Fruit fly (Drosophila melanogaster) whole organism, embryonic: ENCODE results near the gene CG7294.
A peak's percentile ranks its signal among the peaks of the same experiment; 100 is the strongest.

Source experiments
- Atf3 ChIP-seq: fragments of 200-800 bp; sonication (Bioruptor generic); optimal IDR thresholded peaks from 3 replicates; lab custom pipeline; 2016; ENCODE audit warnings: missing biosample characterization, missing genetic modification characterization
- B-H1 ChIP-seq: fragments of 200-800 bp; sonication (Bioruptor generic); IDR thresholded peaks from 3 replicates; pipeline ENCODE4 v1.3.6; 2022; ENCODE audit warnings: missing biosample characterization, missing genetic modification characterization
- BtbVII ChIP-seq: fragments of 200-800 bp; sonication (Bioruptor generic); optimal IDR thresholded peaks from 3 replicates; lab custom pipeline; 2017; ENCODE audit warnings: missing biosample characterization, mild to moderate bottlenecking, missing genetic modification characterization
- CG1024 ChIP-seq: fragments of 200-800 bp; sonication (Bioruptor generic); IDR thresholded peaks from 2 replicates; pipeline ENCODE4 v1.3.6; 2022; ENCODE audit warnings: missing biosample characterization, missing genetic modification characterization
- CG10979 ChIP-seq: fragments of 200-800 bp; sonication (Bioruptor generic); optimal IDR thresholded peaks from 2 replicates; lab custom pipeline; 2018; ENCODE audit warnings: missing biosample characterization, mild to moderate bottlenecking, missing genetic modification characterization, moderate library complexity
- CG12236 ChIP-seq: fragments of 200-800 bp; sonication (Bioruptor generic); optimal IDR thresholded peaks from 2 replicates; lab custom pipeline; 2016; ENCODE audit warnings: missing biosample characterization, missing genetic modification characterization
- CG12299 ChIP-seq: fragments of 200-800 bp; sonication (Bioruptor generic); optimal IDR thresholded peaks from 2 replicates; lab custom pipeline; 2018; ENCODE audit warnings: missing biosample characterization, mild to moderate bottlenecking, missing genetic modification characterization
- CG13894 ChIP-seq: fragments of 200-800 bp; sonication (Bioruptor generic); optimal IDR thresholded peaks from 3 replicates; lab custom pipeline; 2018; ENCODE audit warnings: missing biosample characterization, mild to moderate bottlenecking, missing genetic modification characterization, moderate library complexity
- CG14860 ChIP-seq: fragments of 200-800 bp; sonication (Bioruptor generic); IDR thresholded peaks from 3 replicates; pipeline ENCODE4 v1.3.6; 2022; ENCODE audit warnings: missing biosample characterization, missing genetic modification characterization; ENCODE audit not compliant: partially characterized antibody
- CG15269 ChIP-seq: fragments of 200-800 bp; sonication (Bioruptor generic); optimal IDR thresholded peaks from 2 replicates; lab custom pipeline; 2018; ENCODE audit warnings: missing biosample characterization, mild to moderate bottlenecking, missing genetic modification characterization, moderate library complexity
- CG17829 ChIP-seq: fragments of 200-800 bp; optimal IDR thresholded peaks from 2 replicates; lab custom pipeline; 2019; ENCODE audit warnings: missing biosample characterization, mild to moderate bottlenecking, missing genetic modification characterization, moderate library complexity
- CG2129 ChIP-seq: fragments of 200-800 bp; sonication (Bioruptor generic); IDR thresholded peaks from 2 replicates; pipeline ENCODE4 v1.3.6; 2022; ENCODE audit warnings: missing biosample characterization, missing genetic modification characterization; ENCODE audit not compliant: partially characterized antibody
- CG32772 ChIP-seq: fragments of 200-800 bp; sonication (Bioruptor generic); IDR thresholded peaks from 2 replicates; pipeline ENCODE4 v1.3.6; 2022; ENCODE audit warnings: missing biosample characterization, missing genetic modification characterization
- CG34422 ChIP-seq: fragments of 200-800 bp; sonication (Bioruptor generic); IDR thresholded peaks from 3 replicates; pipeline ENCODE4 v1.3.6; 2022; ENCODE audit warnings: missing biosample characterization, missing genetic modification characterization
- CG3726 ChIP-seq: fragments of 200-800 bp; sonication (Bioruptor generic); IDR thresholded peaks from 3 replicates; pipeline ENCODE4, ENCODE4 v1.3.6; 2022; ENCODE audit warnings: missing biosample characterization, missing genetic modification characterization
- CG7745 ChIP-seq: fragments of 200-800 bp; sonication (Bioruptor generic); optimal IDR thresholded peaks from 2 replicates; lab custom pipeline; 2018; ENCODE audit warnings: missing biosample characterization, mild to moderate bottlenecking, missing genetic modification characterization, moderate library complexity
- CG7963 ChIP-seq: fragments of 200-800 bp; sonication (Bioruptor generic); IDR thresholded peaks from 3 replicates; pipeline ENCODE4 v1.3.6; 2022; ENCODE audit warnings: missing biosample characterization, missing genetic modification characterization; ENCODE audit not compliant: partially characterized antibody
- CG8089 ChIP-seq: fragments of 200-800 bp; sonication (Bioruptor generic); optimal IDR thresholded peaks from 3 replicates; lab custom pipeline; 2016; ENCODE audit warnings: missing biosample characterization, missing genetic modification characterization
- Fer3 ChIP-seq: fragments of 200-800 bp; sonication (Bioruptor generic); optimal IDR thresholded peaks from 2 replicates; lab custom pipeline; 2018; ENCODE audit warnings: missing biosample characterization, mild to moderate bottlenecking, missing genetic modification characterization, moderate library complexity
- Lhr ChIP-seq: fragments of 200-800 bp; sonication (Bioruptor generic); optimal IDR thresholded peaks from 3 replicates; lab custom pipeline; 2017; ENCODE audit warnings: mild to moderate bottlenecking, missing biosample characterization, missing genetic modification reagents, missing genetic modification characterization
- Nf-YC ChIP-seq: fragments of 200-800 bp; optimal IDR thresholded peaks from 3 replicates; lab custom pipeline; 2019; ENCODE audit warnings: missing biosample characterization, mild to moderate bottlenecking, missing genetic modification characterization, moderate library complexity
- NfI ChIP-seq: fragments of 200-800 bp; sonication (Bioruptor generic); optimal IDR thresholded peaks from 3 replicates; lab custom pipeline; 2018; ENCODE audit warnings: missing biosample characterization, mild to moderate bottlenecking, missing genetic modification characterization, moderate library complexity
- Oli ChIP-seq: fragments of 200-800 bp; sonication (Bioruptor generic); optimal IDR thresholded peaks from 2 replicates; lab custom pipeline; 2018; ENCODE audit warnings: missing biosample characterization, mild to moderate bottlenecking, missing genetic modification characterization, moderate library complexity
- Ptx1 ChIP-seq: fragments of 200-800 bp; sonication (Bioruptor generic); IDR thresholded peaks from 2 replicates; pipeline ENCODE4 v1.3.6; 2022; ENCODE audit warnings: missing biosample characterization, missing genetic modification characterization
- Ssrp ChIP-seq: fragments of 200-800 bp; sonication (Bioruptor generic); optimal IDR thresholded peaks from 2 replicates; lab custom pipeline; 2018; ENCODE audit warnings: missing biosample characterization, mild to moderate bottlenecking, missing genetic modification characterization, moderate library complexity
- ash1 ChIP-seq: fragments of 200-800 bp; sonication (Bioruptor generic); optimal IDR thresholded peaks from 2 replicates; lab custom pipeline; 2018; ENCODE audit warnings: missing biosample characterization, mild to moderate bottlenecking, missing genetic modification characterization
- crc ChIP-seq: fragments of 200-800 bp; sonication (Bioruptor generic); optimal IDR thresholded peaks from 2 replicates; lab custom pipeline; 2016; ENCODE audit warnings: missing biosample characterization, missing genetic modification characterization
- danr ChIP-seq: fragments of 200-800 bp; sonication (Bioruptor generic); IDR thresholded peaks from 2 replicates; pipeline ENCODE4 v1.3.6; 2022; ENCODE audit warnings: missing biosample characterization, missing genetic modification characterization
- gce ChIP-seq: fragments of 200-800 bp; sonication (Bioruptor generic); IDR thresholded peaks from 3 replicates; pipeline ENCODE4 v1.3.6; 2022; ENCODE audit warnings: missing biosample characterization, missing genetic modification characterization
- grn ChIP-seq: fragments of 200-800 bp; sonication (Bioruptor generic); optimal IDR thresholded peaks from 3 replicates; lab custom pipeline; 2017; ENCODE audit warnings: missing biosample characterization, missing genetic modification characterization
- gsb ChIP-seq: fragments of 200-800 bp; sonication (Bioruptor generic); IDR thresholded peaks from 2 replicates; pipeline ENCODE4 v1.3.6; 2022; ENCODE audit warnings: missing biosample characterization, missing genetic modification characterization
- gt ChIP-seq: fragments of 200-800 bp; sonication (Bioruptor generic); IDR thresholded peaks from 2 replicates; pipeline ENCODE4 v1.3.6; 2022; ENCODE audit warnings: missing biosample characterization, missing genetic modification characterization
- ham ChIP-seq: fragments of 200-800 bp; sonication (Bioruptor generic); IDR thresholded peaks from 2 replicates; pipeline ENCODE4 v1.3.6; 2022; ENCODE audit warnings: missing biosample characterization, missing genetic modification characterization
- hb ChIP-seq: fragments of 200-800 bp; sonication (Bioruptor generic); IDR thresholded peaks from 3 replicates; pipeline ENCODE4 v1.3.6; 2022; ENCODE audit warnings: missing biosample characterization, missing genetic modification characterization; ENCODE audit not compliant: partially characterized antibody
- kay ChIP-seq: fragments of 200-800 bp; sonication (Bioruptor generic); optimal IDR thresholded peaks from 2 replicates; lab custom pipeline; 2016; ENCODE audit warnings: missing biosample characterization, missing genetic modification characterization
- luna ChIP-seq: fragments of 200-800 bp; sonication (Bioruptor generic); optimal IDR thresholded peaks from 2 replicates; lab custom pipeline; 2016; ENCODE audit warnings: missing biosample characterization, missing genetic modification characterization
- nerfin-1 ChIP-seq: fragments of 200-800 bp; sonication (Bioruptor generic); optimal IDR thresholded peaks from 3 replicates; lab custom pipeline; 2019; ENCODE audit warnings: missing biosample characterization, mild to moderate bottlenecking, missing genetic modification characterization, moderate library complexity
- nmo ChIP-seq: fragments of 200-800 bp; sonication (Bioruptor generic); optimal IDR thresholded peaks from 2 replicates; lab custom pipeline; 2018; ENCODE audit warnings: missing biosample characterization, mild to moderate bottlenecking, missing genetic modification characterization, moderate library complexity
- nom ChIP-seq: fragments of 200-800 bp; sonication (Bioruptor generic); optimal IDR thresholded peaks from 2 replicates; lab custom pipeline; 2017; ENCODE audit warnings: missing biosample characterization, missing genetic modification characterization, mild to moderate bottlenecking, moderate library complexity, missing genetic modification reagents
- ro ChIP-seq: fragments of 200-800 bp; sonication (Bioruptor generic); IDR thresholded peaks from 2 replicates; pipeline ENCODE4 v1.3.6; 2022; ENCODE audit warnings: missing biosample characterization, missing genetic modification characterization
- row ChIP-seq: fragments of 200-800 bp; sonication (Bioruptor generic); IDR thresholded peaks from 3 replicates; pipeline ENCODE4 v1.3.6; 2022; ENCODE audit warnings: missing biosample characterization, missing genetic modification characterization
- scrt ChIP-seq: fragments of 200-800 bp; sonication (Bioruptor generic); optimal IDR thresholded peaks from 2 replicates; lab custom pipeline; 2018; ENCODE audit warnings: missing biosample characterization, mild to moderate bottlenecking, missing genetic modification characterization, moderate library complexity
- sd ChIP-seq: fragments of 200-800 bp; sonication (Bioruptor generic); optimal IDR thresholded peaks from 3 replicates; lab custom pipeline; 2018; ENCODE audit warnings: missing biosample characterization, mild to moderate bottlenecking, missing genetic modification characterization, moderate library complexity
- sens-2 ChIP-seq: fragments of 200-800 bp; sonication (Bioruptor generic); IDR thresholded peaks from 2 replicates; pipeline ENCODE4 v1.3.6; 2022; ENCODE audit warnings: missing biosample characterization, missing genetic modification characterization
- seq ChIP-seq: fragments of 200-800 bp; sonication (Bioruptor generic); IDR thresholded peaks from 2 replicates; pipeline ENCODE4 v1.3.6; 2022; ENCODE audit warnings: missing biosample characterization, missing genetic modification characterization
- slou ChIP-seq: fragments of 200-800 bp; sonication (Bioruptor generic); optimal IDR thresholded peaks from 3 replicates; lab custom pipeline; 2016; ENCODE audit warnings: missing biosample characterization, missing genetic modification characterization
- ssp ChIP-seq: fragments of 200-800 bp; sonication (Bioruptor generic); IDR thresholded peaks from 2 replicates; pipeline ENCODE4 v1.3.6; 2022; ENCODE audit warnings: missing biosample characterization, missing genetic modification characterization
- stc ChIP-seq: fragments of 200-800 bp; sonication (Bioruptor generic); IDR thresholded peaks from 2 replicates; pipeline ENCODE4 v1.3.6; 2022; ENCODE audit warnings: missing biosample characterization, missing genetic modification characterization
- tll ChIP-seq, 2 experiments: fragments of 200-800 bp in 1 of 2; fragments of >200 bp in 1 of 2; sonication (Bioruptor generic) in 1 of 2; optimal IDR thresholded peaks; 2 replicates each; lab custom pipeline; 2017 to 2019; ENCODE audit warnings: missing biosample characterization in 2 of 2, missing genetic modification characterization in 2 of 2, mild to moderate bottlenecking in 1 of 2, moderate library complexity in 1 of 2
- usp ChIP-seq: fragments of >200 bp; optimal IDR thresholded peaks from 2 replicates; lab custom pipeline; 2017; ENCODE audit warnings: missing biosample characterization, missing genetic modification characterization
- zen2 ChIP-seq: fragments of 200-800 bp; sonication (Bioruptor generic); IDR thresholded peaks from 3 replicates; pipeline ENCODE4 v1.3.6; 2022; ENCODE audit warnings: missing biosample characterization, missing genetic modification characterization; ENCODE audit not compliant: partially characterized antibody

Gene CG7294

DNA sequence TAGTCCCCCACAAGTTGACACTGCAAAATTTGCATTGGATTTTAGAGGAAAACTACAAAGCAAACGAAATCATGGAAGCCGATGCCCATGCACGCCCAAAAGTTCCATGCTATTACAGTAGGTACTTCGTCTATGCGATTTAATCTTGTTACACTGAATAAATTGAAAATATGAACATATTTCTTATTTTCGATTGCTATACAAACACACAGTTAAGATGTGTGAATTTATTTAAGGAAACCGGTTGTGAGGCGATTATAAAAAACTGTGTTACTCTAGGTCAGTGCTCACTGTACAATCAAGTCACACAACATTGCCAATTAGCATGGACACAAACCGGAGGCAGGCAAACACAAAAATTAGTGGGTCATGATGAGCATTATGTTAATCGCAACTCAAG is 23.5 kb downstream of the CG7294 start (continued):
- TF ChIP-seq CG14860 (GFP tag; lab: Robert Waterston, UW) (no peak), CG3726 (GFP tag; lab: Robert Waterston, UW) (peak; percentile 73; the same call in 2 of the 3 replicates), CG7745 (no peak), CG8089 (GFP tag; lab: Kevin White, UChicago) (peak; percentile 67), nom (GFP tag; lab: Kevin White, UChicago) (peak; percentile 23), CG34422 (peak; percentile 87), nerfin-1 (tag; lab: Kevin White, UChicago) (no peak), CG15269 (tag; lab: Kevin White, UChicago) (peak; percentile 88), NfI (GFP tag; lab: Kevin White, UChicago) (peak; percentile 77), Fer3 (tag; lab: Kevin White, UChicago) (peak; percentile 77), Ssrp (tag; lab: Kevin White, UChicago) (peak; percentile 61), Ptx1 (GFP tag; lab: Robert Waterston, UW) (peak; percentile 93), Nf-YC (tag; lab: Kevin White, UChicago) (peak; percentile 47), CG2129 (GFP tag; lab: Robert Waterston, UW) (no peak), CG12236 (GFP tag; lab: Kevin White, UChicago) (peak; percentile 57), gce (GFP tag; lab: Robert Waterston, UW) (peak; percentile 77; the same call in 2 of the 3 replicates), grn (GFP tag; lab: Kevin White, UChicago) (no peak), stc (GFP tag; lab: Robert Waterston, UW) (peak; percentile 84), BtbVII (peak; percentile 19), danr (GFP tag; lab: Robert Waterston, UW) (peak; percentile 73), ash1 (GFP tag; lab: Kevin White, UChicago) (no peak), sd (peak; percentile 55), CG7963 (GFP tag; lab: Robert Waterston, UW) (no peak), tll (GFP tag; optimal IDR thresholded peaks at IDR 0.05; lab: Kevin White, UChicago) (no peak), crc (peak; percentile 71), gt (no peak), usp (GFP tag; lab: Kevin White, UChicago) (no peak), kay (GFP tag; lab: Kevin White, UChicago) (peak; percentile 9), CG10979 (tag; lab: Kevin White, UChicago) (no peak), Atf3 (GFP tag; lab: Kevin White, UChicago) (peak; percentile 67), scrt (GFP tag; lab: Kevin White, UChicago) (peak; percentile 51), CG32772 (peak; percentile 82), hb (no peak), seq (peak; percentile 87), CG13894 (no peak), ham (GFP tag; lab: Robert Waterston, UW) (0 out of 2 replicates have a peak, but pooled peaks have one; percentile 17), ro (peak; percentile 75), row (GFP tag; lab: Robert Waterston, UW) (peak; percentile 90), CG1024 (GFP tag; lab: Robert Waterston, UW) (peak; percentile 80), gsb (peak; percentile 79), CG17829 (tag; lab: Kevin White, UChicago) (no peak), B-H1 (GFP tag; lab: Robert Waterston, UW) (peak; percentile 61), zen2 (no peak), nmo (peak; percentile 67), Lhr (GFP tag; lab: Kevin White, UChicago) (no peak), slou (GFP tag; lab: Kevin White, UChicago) (peak; percentile 61), ssp (GFP tag; lab: Robert Waterston, UW) (peak; percentile 77), sens-2 (peak; percentile 31; the same call in 1 of the 2 replicates), Oli (tag; lab: Kevin White, UChicago) (peak; percentile 84), CG12299 (tag; lab: Kevin White, UChicago) (no peak), luna (GFP tag; lab: Kevin White, UChicago) (no peak)
